Worm (Caenorhabditis elegans) whole organism, early embryonic: Measurements from ENCODE around the gene M03C11.6.

ENCODE experiments used
- B0310.2 ChIP-seq: sonication (generic microtip); optimal IDR thresholded peaks from 2 replicates; lab custom pipeline; 2016; ENCODE audit warnings: mild to moderate bottlenecking, missing genetic modification characterization, missing compliant biosample characterization
- F13C5.2 ChIP-seq: sonication (generic microtip); optimal IDR thresholded peaks from 2 replicates; lab custom pipeline; 2017; ENCODE audit warnings: mild to moderate bottlenecking, missing genetic modification characterization, inconsistent platforms, missing compliant biosample characterization
- ama-1 ChIP-seq: fragments of 150-350 bp; optimal IDR thresholded peaks from 2 replicates; lab custom pipeline; 2014
- ceh-13 ChIP-seq: fragments of 200-800 bp; sonication (Bioruptor generic); optimal IDR thresholded peaks from 2 replicates; lab custom pipeline; 2018; ENCODE audit warnings: mild to moderate bottlenecking, missing genetic modification characterization, missing compliant biosample characterization
- ets-7 ChIP-seq: sonication (generic microtip); optimal IDR thresholded peaks from 2 replicates; lab custom pipeline; 2016; ENCODE audit warnings: missing genotype, missing genetic modification characterization, missing compliant biosample characterization
- flt-1 ChIP-seq: fragments of 200-800 bp; sonication (Bioruptor generic); IDR thresholded peaks from 2 replicates; pipeline ENCODE4 v1.3.6; 2022; ENCODE audit warnings: missing genetic modification characterization, missing compliant biosample characterization
- hmbx-1 ChIP-seq: sonication (generic microtip); optimal IDR thresholded peaks from 2 replicates; lab custom pipeline; 2016; ENCODE audit warnings: mild to moderate bottlenecking, missing genetic modification characterization, missing compliant biosample characterization
- hmg-4 ChIP-seq: fragments of 200-800 bp; sonication (Bioruptor generic); optimal IDR thresholded peaks from 2 replicates; lab custom pipeline; 2018; ENCODE audit warnings: mild to moderate bottlenecking, missing genetic modification characterization, missing compliant biosample characterization
- scrt-1 ChIP-seq: fragments of 200-800 bp; sonication (Bioruptor generic); IDR thresholded peaks from 2 replicates; pipeline ENCODE4 v1.3.6; 2022; ENCODE audit warnings: missing genetic modification characterization, missing compliant biosample characterization
- sea-1 ChIP-seq: fragments of 200-800 bp; sonication (Bioruptor generic); conservative IDR thresholded peaks from 2 replicates; pipeline ENCODE4 v1.3.6; 2022; ENCODE audit warnings: missing genetic modification characterization, missing compliant biosample characterization
- tbx-37 ChIP-seq: fragments of 200-800 bp; sonication (Bioruptor generic); conservative IDR thresholded peaks from 2 replicates; pipeline ENCODE4 v1.3.6; 2022; ENCODE audit warnings: missing genetic modification reagents, missing genetic modification characterization, missing compliant biosample characterization

ce11 chrIII:10380640-10381039 is 43.2 kb downstream of the M03C11.6 start:
- no peak for TF ChIP-seq B0310.2 (tag; lab: Kevin White, UChicago)
- no peak for TF ChIP-seq ama-1
- TF ChIP-seq F13C5.2 (tag; lab: Kevin White, UChicago), result no peak
- no peak for TF ChIP-seq tbx-37 (GFP tag; lab: Robert Waterston, UW)
- TF ChIP-seq ets-7 (tag; lab: Kevin White, UChicago), result no peak
- no peak for TF ChIP-seq ceh-13
- TF ChIP-seq flt-1 (GFP tag; lab: Robert Waterston, UW), result no peak
- no peak for TF ChIP-seq hmg-4 (GFP tag; lab: Kevin White, UChicago)
- no peak for TF ChIP-seq scrt-1
- TF ChIP-seq sea-1, result no peak
- TF ChIP-seq hmbx-1 (tag; lab: Kevin White, UChicago), result no peak
